Worm (Caenorhabditis elegans) whole organism, young adult: ENCODE measurements around the gene C17F4.3.

ENCODE experiments used
- B0336.3 ChIP-seq: fragments of 200-800 bp; sonication (Bioruptor generic); IDR thresholded peaks from 2 replicates; pipeline ENCODE4 v1.3.6; 2022; ENCODE audit warnings: missing genetic modification characterization, missing compliant biosample characterization
- K11D2.4 ChIP-seq: fragments of 200-800 bp; sonication (Bioruptor generic); IDR thresholded peaks from 2 replicates; pipeline ENCODE4 v1.3.6; 2022; ENCODE audit warnings: missing genetic modification reagents, missing genetic modification characterization, missing compliant biosample characterization
- nhr-90 ChIP-seq: sonication (generic microtip); optimal IDR thresholded peaks from 2 replicates; lab custom pipeline; 2016; ENCODE audit warnings: missing genotype, mild to moderate bottlenecking, missing genetic modification characterization, missing compliant biosample characterization

DNA sequence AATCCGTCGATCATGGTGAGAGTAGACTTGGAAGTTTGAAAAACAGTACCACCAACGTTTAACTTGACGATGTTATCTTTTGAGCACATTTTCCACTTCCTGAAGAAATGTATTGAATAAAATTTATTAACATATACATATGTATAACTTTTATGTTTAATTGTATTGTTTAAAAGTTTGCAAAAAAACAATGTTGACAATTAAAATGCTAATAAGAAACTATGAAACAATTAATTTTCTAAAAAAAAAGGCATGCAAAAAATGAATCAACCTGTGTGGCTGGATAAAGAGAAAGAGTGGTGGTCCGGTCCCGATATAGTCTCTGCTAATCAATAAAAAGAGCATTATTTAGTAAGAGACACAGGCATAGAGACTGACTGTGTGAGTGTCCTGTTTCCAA is 5.6 kb upstream of the C17F4.3 start, which contains the start of gene C17F4.8:
- TF ChIP-seq nhr-90 (tag; lab: Kevin White, UChicago) = no peak
- TF ChIP-seq K11D2.4 (GFP tag; lab: Robert Waterston, UW) = no peak
- TF ChIP-seq B0336.3 = no peak
